Fruit fly (Drosophila melanogaster): ENCODE measurements around the gene CG11629.
A peak's percentile ranks its signal among the peaks of the same experiment; 100 is the strongest.

Gene CG11629

DNA sequence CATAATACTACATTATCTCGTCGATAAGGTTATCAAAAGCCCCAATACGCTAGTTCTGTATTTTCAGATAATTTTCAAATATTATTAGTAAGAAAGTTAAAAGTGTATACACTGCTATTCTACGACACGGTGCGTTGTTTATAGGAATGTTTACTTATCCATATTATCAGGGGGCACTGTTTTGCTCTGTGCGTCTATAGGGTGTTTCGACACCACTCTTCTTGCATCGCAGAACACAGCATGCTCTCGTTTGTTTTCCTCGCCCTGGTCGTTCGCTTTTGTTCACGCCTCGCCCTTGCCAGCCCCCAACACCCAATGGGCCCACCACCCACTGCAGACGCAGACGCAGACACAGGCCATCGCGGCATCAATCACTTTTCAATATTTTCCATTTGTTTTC lies 11.8 kb downstream of the CG11629 start:
- TF ChIP-seq CG12605 (GFP tag; IDR thresholded peaks at IDR 0.05) (no peak), CG8301 (tag; optimal IDR thresholded peaks at IDR 0.05) (no peak), CG9948 (tag; optimal IDR thresholded peaks at IDR 0.05) (no peak), D1 (tag; optimal IDR thresholded peaks at IDR 0.05) (no peak), Pif1A (GFP tag; optimal IDR thresholded peaks at IDR 0.05) (no peak), CG13204 (GFP tag; optimal IDR thresholded peaks at IDR 0.05) (no peak), Snoo (tag; optimal IDR thresholded peaks at IDR 0.05) (no peak), CG4496 (GFP tag; IDR thresholded peaks at IDR 0.05) (no peak), gl (tag; optimal IDR thresholded peaks at IDR 0.05) (no peak), Ets98B (GFP tag; IDR thresholded peaks at IDR 0.05) (no peak), CG8159 (tag; optimal IDR thresholded peaks at IDR 0.05) (no peak), CG14655 (GFP tag; optimal IDR thresholded peaks at IDR 0.05) (no peak), EcR (GFP tag; optimal IDR thresholded peaks at IDR 0.05) (no peak), CG10348 (GFP tag; IDR thresholded peaks at IDR 0.05) (no peak), fd96Ca (GFP tag; IDR thresholded peaks at IDR 0.05) (no peak), rn (GFP tag; IDR thresholded peaks at IDR 0.05) (no peak), CG32121 (GFP tag; IDR thresholded peaks at IDR 0.05) (no peak), CG15710 (tag; optimal IDR thresholded peaks at IDR 0.05) (no peak), Pif1B (GFP tag; optimal IDR thresholded peaks at IDR 0.05) (no peak), CG17806 (tag; optimal IDR thresholded peaks at IDR 0.05) (no peak)

DNA sequence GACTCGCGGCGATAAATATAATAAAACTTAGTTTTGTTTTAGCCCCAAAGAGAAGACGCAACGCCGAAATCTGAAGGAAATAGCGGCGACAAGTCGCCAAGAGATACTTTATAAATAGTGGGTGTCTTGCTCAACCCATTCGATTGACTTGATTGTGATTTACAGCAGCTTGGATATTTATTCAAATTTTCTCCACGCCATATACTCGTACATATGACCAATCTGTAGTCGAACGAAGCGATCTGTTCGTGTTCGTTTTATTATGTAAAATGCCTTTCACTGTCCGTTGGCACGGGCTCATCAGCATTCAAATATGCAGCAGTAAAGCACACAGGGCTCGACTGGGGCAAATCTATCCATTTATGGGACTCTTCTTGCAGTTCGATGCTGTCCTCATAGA lies 12.6 kb downstream of the CG11629 start:
- TF ChIP-seq EcR (GFP tag; optimal IDR thresholded peaks at IDR 0.05) = no peak
- TF ChIP-seq CG8301 (tag; optimal IDR thresholded peaks at IDR 0.05) = no peak
- no peak for TF ChIP-seq Pif1B (GFP tag; optimal IDR thresholded peaks at IDR 0.05)

DNA sequence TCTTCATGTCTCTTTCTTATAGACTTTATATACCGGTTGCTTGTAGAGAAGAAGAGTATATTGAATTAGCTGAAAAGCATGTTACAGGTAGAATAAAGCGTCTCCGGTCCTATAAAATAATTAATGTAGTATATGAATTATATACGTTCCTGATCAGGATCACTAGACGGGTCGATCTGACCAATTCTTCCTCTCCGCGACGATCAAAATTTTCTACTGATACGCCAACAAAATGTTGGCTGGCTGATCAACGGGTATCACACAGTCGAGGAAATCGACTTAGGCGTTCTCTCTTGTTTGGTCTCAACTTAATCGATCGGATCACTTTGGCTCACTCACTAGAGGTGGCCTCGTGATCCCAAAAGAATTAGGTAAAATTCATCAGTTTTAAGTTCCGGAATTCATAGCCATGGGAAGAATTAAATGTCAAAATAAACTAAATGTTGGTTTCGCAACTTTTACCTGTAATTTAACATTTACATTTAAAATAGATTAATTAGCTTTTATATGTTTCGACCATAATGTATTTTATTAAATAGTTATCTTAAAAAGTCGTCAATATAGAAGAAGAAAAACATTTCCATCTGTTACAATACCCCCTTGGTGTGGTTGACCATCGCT lies 16.5 kb downstream of the CG11629 start:
- peak; percentile 21 for TF ChIP-seq CG9948 (tag; optimal IDR thresholded peaks at IDR 0.05)
- TF ChIP-seq CG8159 (tag; optimal IDR thresholded peaks at IDR 0.05) = peak; percentile 23
- TF ChIP-seq CG14655 (GFP tag; optimal IDR thresholded peaks at IDR 0.05) = peak; percentile 20
- no peak for TF ChIP-seq EcR (GFP tag; optimal IDR thresholded peaks at IDR 0.05)
- no peak for TF ChIP-seq Snoo (tag; optimal IDR thresholded peaks at IDR 0.05)
- TF ChIP-seq CG17806 (tag; optimal IDR thresholded peaks at IDR 0.05) = peak; percentile 7
- TF ChIP-seq CG15710 (tag; optimal IDR thresholded peaks at IDR 0.05) = peak; percentile 15

DNA sequence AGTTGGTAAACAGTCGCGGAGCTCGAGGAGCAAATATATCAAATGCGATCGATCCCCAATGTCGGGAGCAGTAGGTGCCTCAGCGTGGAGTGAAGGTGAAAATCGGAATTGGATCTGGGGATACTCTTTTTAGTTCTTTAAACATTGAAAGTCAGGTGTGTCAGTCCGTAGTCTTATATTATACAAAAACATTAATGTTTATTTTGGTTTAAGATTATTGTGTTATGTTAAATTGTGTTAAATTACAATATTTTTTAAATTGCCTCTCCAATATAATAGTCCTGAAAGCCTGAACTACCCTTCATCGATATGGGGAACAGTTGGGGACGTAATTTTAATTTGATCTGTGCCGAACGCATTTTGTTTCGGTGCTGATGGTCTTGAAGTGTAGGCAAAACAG lies 18.7 kb downstream of the CG11629 start:
- TF ChIP-seq D1 (tag; optimal IDR thresholded peaks at IDR 0.05) (no peak), Pif1B (GFP tag; optimal IDR thresholded peaks at IDR 0.05) (peak; percentile 31), rn (GFP tag; IDR thresholded peaks at IDR 0.05) (no peak), CG34367 (tag; optimal IDR thresholded peaks at IDR 0.05) (peak; percentile 23), CG8159 (tag; optimal IDR thresholded peaks at IDR 0.05) (peak; percentile 69), CG10348 (GFP tag; IDR thresholded peaks at IDR 0.05) (no peak), Pif1A (GFP tag; optimal IDR thresholded peaks at IDR 0.05) (peak; percentile 17), CG9948 (tag; optimal IDR thresholded peaks at IDR 0.05) (peak; percentile 54), CG14655 (GFP tag; optimal IDR thresholded peaks at IDR 0.05) (peak; percentile 42), CG17806 (tag; optimal IDR thresholded peaks at IDR 0.05) (peak; percentile 41), CG15710 (tag; optimal IDR thresholded peaks at IDR 0.05) (peak; percentile 49)

DNA sequence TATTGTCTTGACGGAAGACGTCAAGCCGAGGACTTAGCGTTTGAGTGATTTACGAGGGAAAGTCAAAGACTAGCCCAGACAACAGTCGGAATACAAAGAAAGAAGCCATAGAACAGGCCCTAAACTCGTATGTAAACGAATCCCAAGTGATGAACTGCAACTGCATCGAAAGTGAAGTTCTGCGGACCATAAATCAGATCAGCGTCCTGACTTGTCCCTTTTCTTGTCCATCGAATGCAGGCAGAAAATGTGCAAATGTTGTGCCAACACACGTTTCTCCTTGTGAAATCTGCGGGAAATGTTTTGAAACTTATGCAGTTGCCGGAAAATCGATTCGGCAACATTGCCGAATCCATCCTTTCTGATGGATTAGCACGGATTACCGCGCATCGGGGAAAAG lies 21.1 kb downstream of the CG11629 start:
- TF ChIP-seq CG12605 (GFP tag; IDR thresholded peaks at IDR 0.05) (no peak), Snoo (tag; optimal IDR thresholded peaks at IDR 0.05) (no peak), Pif1A (GFP tag; optimal IDR thresholded peaks at IDR 0.05) (no peak), CG32121 (GFP tag; IDR thresholded peaks at IDR 0.05) (no peak), CG17806 (tag; optimal IDR thresholded peaks at IDR 0.05) (no peak), CG4496 (GFP tag; IDR thresholded peaks at IDR 0.05) (no peak), fd96Ca (GFP tag; IDR thresholded peaks at IDR 0.05) (no peak), CG14655 (GFP tag; optimal IDR thresholded peaks at IDR 0.05) (no peak), CG13204 (GFP tag; optimal IDR thresholded peaks at IDR 0.05) (no peak), CG8159 (tag; optimal IDR thresholded peaks at IDR 0.05) (no peak), EcR (GFP tag; optimal IDR thresholded peaks at IDR 0.05) (no peak), CG15710 (tag; optimal IDR thresholded peaks at IDR 0.05) (no peak), CG8301 (tag; optimal IDR thresholded peaks at IDR 0.05) (no peak), Ets98B (GFP tag; IDR thresholded peaks at IDR 0.05) (no peak), CG34367 (tag; optimal IDR thresholded peaks at IDR 0.05) (no peak), D1 (tag; optimal IDR thresholded peaks at IDR 0.05) (no peak), gl (tag; optimal IDR thresholded peaks at IDR 0.05) (no peak), Pif1B (GFP tag; optimal IDR thresholded peaks at IDR 0.05) (no peak), CG10348 (GFP tag; IDR thresholded peaks at IDR 0.05) (no peak)

DNA sequence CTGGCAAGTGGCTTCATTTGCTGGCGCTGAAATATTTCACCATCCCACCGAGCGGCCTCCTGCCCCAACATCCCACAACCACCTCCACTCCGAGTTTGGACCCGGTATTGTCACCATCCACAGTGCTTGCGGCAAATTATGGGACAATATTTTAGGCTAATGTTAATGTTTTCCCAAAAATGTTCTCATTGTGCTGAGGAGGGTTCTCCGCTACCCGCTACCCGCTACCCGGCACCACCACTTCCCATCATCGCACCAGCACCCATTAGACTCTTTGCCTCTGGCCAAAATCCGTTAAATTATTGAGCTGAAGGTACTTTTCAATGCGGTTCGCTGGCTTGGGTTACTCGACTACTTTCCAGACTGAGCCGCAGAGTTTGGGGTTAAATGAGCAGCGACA lies 24.4 kb downstream of the CG11629 start:
- no peak for TF ChIP-seq CG13204 (GFP tag; optimal IDR thresholded peaks at IDR 0.05)
- no peak for TF ChIP-seq CG34367 (tag; optimal IDR thresholded peaks at IDR 0.05)
- no peak for TF ChIP-seq CG4496 (GFP tag; IDR thresholded peaks at IDR 0.05)
- no peak for TF ChIP-seq CG10348 (GFP tag; IDR thresholded peaks at IDR 0.05)
- no peak for TF ChIP-seq CG17806 (tag; optimal IDR thresholded peaks at IDR 0.05)
- no peak for TF ChIP-seq EcR (GFP tag; optimal IDR thresholded peaks at IDR 0.05)
- no peak for TF ChIP-seq Pif1A (GFP tag; optimal IDR thresholded peaks at IDR 0.05)
- no peak for TF ChIP-seq rn (GFP tag; IDR thresholded peaks at IDR 0.05)
- no peak for TF ChIP-seq CG14655 (GFP tag; optimal IDR thresholded peaks at IDR 0.05)

Measured in whole organism, pupa.